Fruit fly (Drosophila melanogaster): ENCODE data around the gene mRpL9.

- TF ChIP-seq CG8478 (optimal IDR thresholded peaks at IDR 0.05) (no peak), CTCF (optimal IDR thresholded peaks at IDR 0.05) (no peak)
Measured at dm6 chr3R:15339111-15339510, 8.6 kb downstream of the mRpL9 start.
